Worm (Caenorhabditis elegans): ENCODE results near the gene crp-1.

ce11 chrV:10475421-10475820 is 2.9 kb upstream of the crp-1 start:
- no peak for TF ChIP-seq snpc-4 (tag; optimal IDR thresholded peaks at IDR 0.05)
- no peak for TF ChIP-seq elt-1 (tag; optimal IDR thresholded peaks at IDR 0.05)
- no peak for TF ChIP-seq aly-2 (tag; optimal IDR thresholded peaks at IDR 0.05)
- TF ChIP-seq Y55F3AM.14 (GFP tag; optimal IDR thresholded peaks at IDR 0.05), result no peak
- TF ChIP-seq peb-1 (tag; optimal IDR thresholded peaks at IDR 0.05), result no peak
- no peak for TF ChIP-seq unc-39 (tag; optimal IDR thresholded peaks at IDR 0.05)
- no peak for TF ChIP-seq ama-1 (optimal IDR thresholded peaks at IDR 0.05)

Measured in whole organism, L2 larva.